Worm (Caenorhabditis elegans): ENCODE data around the gene ZC477.3.

ZC477.3 gene

DNA sequence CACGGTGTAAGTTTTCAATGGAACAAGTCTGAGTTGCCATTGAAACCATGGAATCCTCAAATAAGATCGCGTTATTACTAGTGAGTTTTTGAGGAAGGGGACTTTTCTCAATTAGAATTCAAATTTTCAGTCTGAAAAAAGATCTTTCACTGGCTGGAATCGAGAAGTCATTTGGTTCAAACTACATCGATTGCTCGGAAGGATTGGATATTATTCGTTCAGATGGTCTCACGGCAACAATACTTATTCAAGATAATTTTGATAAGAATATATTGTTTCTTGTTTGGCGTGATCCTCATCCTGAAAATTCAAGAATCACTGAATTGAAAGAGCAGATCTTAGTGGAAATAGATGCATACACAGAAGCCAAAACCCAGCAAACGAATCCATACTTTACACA is 35.8 kb upstream of the ZC477.3 start:
- no peak for TF ChIP-seq aly-2 (tag; optimal IDR thresholded peaks at IDR 0.05)

DNA sequence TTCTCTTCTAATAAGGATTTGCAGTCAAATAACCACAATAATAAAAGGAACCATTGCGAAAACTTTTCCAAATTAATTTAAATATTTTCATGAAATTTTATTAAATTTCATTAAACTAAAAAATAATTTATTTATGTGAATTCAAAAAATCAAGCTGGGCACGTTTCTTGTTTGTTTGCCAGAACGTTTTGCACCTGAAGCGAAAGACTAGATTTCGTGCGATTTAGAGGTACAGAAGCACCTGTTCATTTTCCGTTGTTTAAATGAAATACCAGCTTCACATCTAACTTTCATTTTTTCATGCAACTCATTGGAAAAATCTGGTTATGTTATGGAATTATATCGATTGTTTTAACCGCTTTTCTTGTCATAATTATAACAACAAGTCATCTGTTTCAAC is 31.2 kb upstream of the ZC477.3 start, which contains the start of gene srg-48:
srg-48 (plus strand) TSS at position 301 of the 400 bp plus-strand sequence.
- no peak for TF ChIP-seq nfya-1 (tag; optimal IDR thresholded peaks at IDR 0.05; ENCODE audit: insufficient read depth)
- TF ChIP-seq pha-4 (tag; optimal IDR thresholded peaks at IDR 0.05), result no peak
- no peak for TF ChIP-seq mdl-1 (tag; optimal IDR thresholded peaks at IDR 0.05)
- no peak for TF ChIP-seq nhr-11 (tag; optimal IDR thresholded peaks at IDR 0.05)
- no peak for TF ChIP-seq nhr-28 (tag; optimal IDR thresholded peaks at IDR 0.05)
- TF ChIP-seq nhr-67 (tag; optimal IDR thresholded peaks at IDR 0.05), result no peak
- TF ChIP-seq lsy-12 (tag; optimal IDR thresholded peaks at IDR 0.05), result no peak
- TF ChIP-seq hmg-11 (tag; optimal IDR thresholded peaks at IDR 0.05), result no peak
- no peak for TF ChIP-seq ceh-9 (tag; optimal IDR thresholded peaks at IDR 0.05)
- TF ChIP-seq nhr-43 (tag; optimal IDR thresholded peaks at IDR 0.05; ENCODE audit: poor library complexity, severe bottlenecking), result no peak
- no peak for TF ChIP-seq nhr-77 (tag; optimal IDR thresholded peaks at IDR 0.05)

- TF ChIP-seq ztf-11 (tag; optimal IDR thresholded peaks at IDR 0.05), result no peak
- TF ChIP-seq mdl-1 (tag; optimal IDR thresholded peaks at IDR 0.05), result no peak
Observed at ce11 chrIV:7075063-7075462, 28.2 kb upstream of the ZC477.3 start, which contains the start of gene srg-50. Gene srg-50 (minus strand): TSS chrIV:7075163.

DNA sequence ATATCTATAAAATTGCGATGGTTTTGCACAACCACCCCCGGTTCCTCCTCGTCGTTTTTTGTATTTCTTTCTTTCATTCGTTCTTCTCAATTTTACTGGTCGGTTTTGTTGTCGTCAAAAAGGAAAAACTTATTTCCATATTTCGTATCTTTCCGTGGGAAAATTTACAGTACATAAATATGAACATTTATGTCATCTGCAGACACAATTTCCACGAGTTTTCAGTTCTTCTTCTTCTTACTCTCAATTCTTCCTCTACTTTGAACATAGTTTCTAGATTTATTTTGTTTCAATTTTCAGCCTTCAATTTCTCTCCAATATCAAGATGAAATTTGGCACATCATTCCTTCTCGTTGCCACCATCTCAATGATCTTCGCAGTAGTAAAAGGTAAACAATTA is 22.1 kb upstream of the ZC477.3 start, which contains the start of gene Y43B11AR.1:
Y43B11AR.1 (plus strand) TSS at position 301 of the 400 bp plus-strand sequence.
- no peak for TF ChIP-seq snpc-4 (tag; optimal IDR thresholded peaks at IDR 0.05)
- TF ChIP-seq ZK546.5 (tag; optimal IDR thresholded peaks at IDR 0.05), result no peak
- TF ChIP-seq hmg-11 (tag; optimal IDR thresholded peaks at IDR 0.05), result no peak

DNA sequence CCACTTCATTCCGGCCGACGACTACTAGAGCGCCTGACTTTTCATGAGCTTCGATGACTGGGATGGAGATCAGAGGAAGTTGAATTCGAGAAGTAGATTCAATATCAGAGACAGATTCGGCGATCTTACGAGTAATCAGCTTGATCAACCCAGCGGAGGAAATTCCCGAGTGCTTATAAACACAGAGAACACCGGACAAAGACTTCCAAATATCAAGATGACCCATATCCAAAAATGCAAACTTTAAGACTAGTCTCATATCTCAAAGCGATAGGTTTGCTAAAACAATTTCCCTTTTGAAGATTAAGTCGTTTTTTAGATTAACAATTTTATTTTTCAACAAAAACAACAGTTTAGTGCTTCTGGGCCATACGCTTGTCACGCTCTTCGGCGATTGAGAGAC is 19.9 kb upstream of the ZC477.3 start, which contains the start of gene Y43B11AR.3:
Y43B11AR.3 (minus strand) TSS at position 335 of the 403 bp plus-strand sequence.
- TF ChIP-seq nhr-12 (tag; optimal IDR thresholded peaks at IDR 0.05) (peak; percentile 19), nhr-25 (tag; optimal IDR thresholded peaks at IDR 0.05) (peak; percentile 10), snpc-4 (tag; optimal IDR thresholded peaks at IDR 0.05) (no peak), jun-1 (tag; optimal IDR thresholded peaks at IDR 0.05) (no peak), elt-1 (tag; optimal IDR thresholded peaks at IDR 0.05) (no peak), nhr-237 (tag; optimal IDR thresholded peaks at IDR 0.05) (no peak), elt-2 (tag; optimal IDR thresholded peaks at IDR 0.05) (peak; percentile 25), ztf-11 (tag; optimal IDR thresholded peaks at IDR 0.05) (no peak), mml-1 (tag; optimal IDR thresholded peaks at IDR 0.05) (no peak), ama-1 (optimal IDR thresholded peaks at IDR 0.05) (peak; percentile 12)

DNA sequence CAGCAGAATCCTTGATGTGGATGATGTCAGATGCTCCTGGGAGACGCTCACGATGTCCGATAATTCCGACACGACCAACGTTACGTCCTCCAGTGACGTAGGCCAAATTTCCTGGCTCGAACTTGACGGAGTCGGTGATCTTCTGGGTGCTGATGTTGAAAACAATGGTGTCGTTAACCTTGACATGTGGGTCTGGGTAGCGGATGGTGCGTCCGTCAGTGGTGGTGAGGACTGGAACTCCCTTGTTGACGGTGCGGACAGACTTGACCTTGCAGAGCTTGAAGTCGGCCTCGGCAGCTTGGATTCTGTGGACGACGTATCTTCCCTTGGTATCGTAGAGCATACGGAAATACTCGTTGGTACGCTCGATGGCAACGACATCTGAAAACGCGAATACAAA is 19.3 kb upstream of the ZC477.3 start:
- TF ChIP-seq fkh-2 (tag; optimal IDR thresholded peaks at IDR 0.05) (no peak), nhr-12 (tag; optimal IDR thresholded peaks at IDR 0.05) (no peak), mdl-1 (tag; optimal IDR thresholded peaks at IDR 0.05) (no peak), ztf-11 (tag; optimal IDR thresholded peaks at IDR 0.05) (no peak), elt-2 (tag; optimal IDR thresholded peaks at IDR 0.05) (no peak), pha-4 (tag; optimal IDR thresholded peaks at IDR 0.05) (no peak), nhr-28 (tag; optimal IDR thresholded peaks at IDR 0.05) (no peak), nhr-237 (tag; optimal IDR thresholded peaks at IDR 0.05) (no peak), unc-39 (tag; optimal IDR thresholded peaks at IDR 0.05) (no peak)

ce11 chrIV:7084632-7085160 is 18.6 kb upstream of the ZC477.3 start, which contains the start of gene rps-4:
Gene rps-4 (minus strand): TSS chrIV:7084682.
- no peak for TF ChIP-seq ztf-4 (tag; optimal IDR thresholded peaks at IDR 0.05)
- peak; percentile 85 for TF ChIP-seq hmg-11 (tag; optimal IDR thresholded peaks at IDR 0.05)
- no peak for TF ChIP-seq aly-2 (tag; optimal IDR thresholded peaks at IDR 0.05)
- TF ChIP-seq nfya-1 (tag; optimal IDR thresholded peaks at IDR 0.05; ENCODE audit: insufficient read depth), result peak; percentile 94
- peak; percentile 46 for TF ChIP-seq tbx-2 (tag; optimal IDR thresholded peaks at IDR 0.05)
- TF ChIP-seq elt-3 (tag; optimal IDR thresholded peaks at IDR 0.05), result no peak
- no peak for TF ChIP-seq nhr-76 (tag; optimal IDR thresholded peaks at IDR 0.05)
- TF ChIP-seq eor-1 (tag; optimal IDR thresholded peaks at IDR 0.05), result no peak
- TF ChIP-seq snpc-4 (tag; optimal IDR thresholded peaks at IDR 0.05), result peak; percentile 81
- peak; percentile 22 for TF ChIP-seq ceh-82 (tag; optimal IDR thresholded peaks at IDR 0.05)
- no peak for TF ChIP-seq nhr-67 (tag; optimal IDR thresholded peaks at IDR 0.05)
- TF ChIP-seq nhr-43 (tag; optimal IDR thresholded peaks at IDR 0.05; ENCODE audit: poor library complexity, severe bottlenecking), result peak; percentile 75
- peak; percentile 86 for TF ChIP-seq lin-39 (tag; optimal IDR thresholded peaks at IDR 0.05)
- TF ChIP-seq nhr-12 (tag; optimal IDR thresholded peaks at IDR 0.05), result no peak
- peak; percentile 35 for TF ChIP-seq ama-1 (optimal IDR thresholded peaks at IDR 0.05)
- peak; percentile 88 for TF ChIP-seq nhr-23 (tag; optimal IDR thresholded peaks at IDR 0.05)
- TF ChIP-seq egl-5 (tag; optimal IDR thresholded peaks at IDR 0.05), result peak; percentile 47
- no peak for TF ChIP-seq ceh-9 (tag; optimal IDR thresholded peaks at IDR 0.05)
- peak; percentile 75 for TF ChIP-seq egl-27 (tag; optimal IDR thresholded peaks at IDR 0.05)
- no peak for TF ChIP-seq sea-2 (GFP tag; optimal IDR thresholded peaks at IDR 0.05)
- peak; percentile 67 for TF ChIP-seq ceh-28 (tag; optimal IDR thresholded peaks at IDR 0.05)
- TF ChIP-seq jun-1 (tag; optimal IDR thresholded peaks at IDR 0.05), result peak; percentile 78
- TF ChIP-seq R02D3.7 (tag; optimal IDR thresholded peaks at IDR 0.05), result peak; percentile 77
- TF ChIP-seq daf-12 (tag; optimal IDR thresholded peaks at IDR 0.05), result no peak
- no peak for TF ChIP-seq mdl-1 (tag; optimal IDR thresholded peaks at IDR 0.05)
